Fruit fly (Drosophila melanogaster) whole organism, embryonic: ENCODE data around the gene HIP-R.
A peak's percentile ranks its signal among the peaks of the same experiment; 100 is the strongest.

Experiments used
- CG10959 ChIP-seq: fragments of 200-800 bp; sonication (Bioruptor generic); IDR thresholded peaks from 2 replicates; pipeline ENCODE4 v1.3.6; 2022; ENCODE audit warnings: missing biosample characterization, missing genetic modification characterization
- CG10979 ChIP-seq: fragments of 200-800 bp; sonication (Bioruptor generic); optimal IDR thresholded peaks from 2 replicates; lab custom pipeline; 2018; ENCODE audit warnings: missing biosample characterization, mild to moderate bottlenecking, missing genetic modification characterization, moderate library complexity
- CG13775 ChIP-seq: fragments of 200-800 bp; sonication (Bioruptor generic); optimal IDR thresholded peaks from 3 replicates; lab custom pipeline; 2017; ENCODE audit warnings: missing biosample characterization, mild to moderate bottlenecking, missing genetic modification characterization
- CG15479 ChIP-seq: fragments of 200-800 bp; sonication (Bioruptor generic); optimal IDR thresholded peaks from 3 replicates; lab custom pipeline; 2019; ENCODE audit warnings: missing biosample characterization, mild to moderate bottlenecking, missing genetic modification characterization, moderate library complexity
- CG2199 ChIP-seq: fragments of 200-800 bp; sonication (Bioruptor generic); IDR thresholded peaks from 3 replicates; pipeline ENCODE4 v1.3.6; 2022; ENCODE audit warnings: missing biosample characterization, missing genetic modification characterization
- CG31224 ChIP-seq: fragments of 200-800 bp; sonication (Bioruptor generic); IDR thresholded peaks from 2 replicates; pipeline ENCODE4 v1.3.6; 2022; ENCODE audit warnings: missing biosample characterization, missing genetic modification characterization
- CG3163 ChIP-seq: fragments of 200-800 bp; sonication (Bioruptor generic); optimal IDR thresholded peaks from 3 replicates; lab custom pipeline; 2016; ENCODE audit warnings: missing biosample characterization, missing genetic modification characterization
- CG3407 ChIP-seq: fragments of 200-800 bp; sonication (Bioruptor generic); optimal IDR thresholded peaks from 2 replicates; lab custom pipeline; 2018; ENCODE audit warnings: missing biosample characterization, mild to moderate bottlenecking, missing genetic modification characterization
- CG4360 ChIP-seq: fragments of 200-800 bp; sonication (Bioruptor generic); IDR thresholded peaks from 2 replicates; pipeline ENCODE4 v1.3.6; 2022; ENCODE audit warnings: missing biosample characterization, missing genetic modification characterization
- CG4617 ChIP-seq: fragments of 200-800 bp; sonication (Bioruptor generic); optimal IDR thresholded peaks from 3 replicates; lab custom pipeline; 2016; ENCODE audit warnings: missing biosample characterization, missing genetic modification characterization, borderline replicate concordance
- CG5180 ChIP-seq: fragments of 200-800 bp; sonication (Bioruptor generic); optimal IDR thresholded peaks from 3 replicates; lab custom pipeline; 2017; ENCODE audit warnings: missing biosample characterization, missing genetic modification characterization, mild to moderate bottlenecking, moderate library complexity, missing genetic modification reagents
- CG6175 ChIP-seq: fragments of 200-800 bp; sonication (Bioruptor generic); IDR thresholded peaks from 3 replicates; pipeline ENCODE4 v1.3.6; 2022; ENCODE audit warnings: missing biosample characterization, missing genetic modification characterization
- Dbx ChIP-seq: fragments of 200-800 bp; sonication (Bioruptor generic); IDR thresholded peaks from 3 replicates; pipeline ENCODE4 v1.3.6; 2022; ENCODE audit warnings: missing biosample characterization, missing genetic modification characterization
- Deaf1 ChIP-seq: fragments of 200-800 bp; optimal IDR thresholded peaks from 3 replicates; lab custom pipeline; 2019; ENCODE audit warnings: missing biosample characterization, mild to moderate bottlenecking, missing genetic modification characterization, moderate library complexity
- Drgx ChIP-seq: fragments of 200-800 bp; sonication (Bioruptor generic); IDR thresholded peaks from 2 replicates; pipeline ENCODE4 v1.3.6; 2022; ENCODE audit warnings: missing biosample characterization, missing genetic modification characterization
- Elba2 ChIP-seq: fragments of 200-800 bp; sonication (Bioruptor generic); optimal IDR thresholded peaks from 3 replicates; lab custom pipeline; 2016; ENCODE audit warnings: missing biosample characterization, missing genetic modification characterization
- H15 ChIP-seq: fragments of 200-800 bp; sonication (Bioruptor generic); IDR thresholded peaks from 3 replicates; pipeline ENCODE4 v1.3.6; 2022; ENCODE audit warnings: missing biosample characterization, missing genetic modification characterization
- Hmr ChIP-seq: fragments of 200-800 bp; sonication (Bioruptor generic); optimal IDR thresholded peaks from 3 replicates; lab custom pipeline; 2017; ENCODE audit warnings: mild to moderate bottlenecking, missing biosample characterization, missing genetic modification reagents, missing genetic modification characterization
- Hr3 ChIP-seq: fragments of 200-800 bp; sonication (Bioruptor generic); optimal IDR thresholded peaks from 3 replicates; lab custom pipeline; 2016; ENCODE audit warnings: missing biosample characterization, missing genetic modification characterization
- Hr78 ChIP-seq, 2 experiments: fragments of 200-800 bp in 1 of 2; fragments of >200 bp in 1 of 2; sonication (Bioruptor generic) in 1 of 2; optimal IDR thresholded peaks; 2 replicates each; lab custom pipeline; 2017 to 2019; ENCODE audit warnings: missing biosample characterization in 2 of 2, missing genetic modification characterization in 2 of 2, mild to moderate bottlenecking in 1 of 2, moderate library complexity in 1 of 2
- Usf ChIP-seq: fragments of 200-800 bp; sonication (Bioruptor generic); optimal IDR thresholded peaks from 2 replicates; lab custom pipeline; 2017; ENCODE audit warnings: missing genotype, missing biosample characterization, missing genetic modification characterization
- ab ChIP-seq: fragments of 200-800 bp; sonication (Bioruptor generic); optimal IDR thresholded peaks from 2 replicates; lab custom pipeline; 2016; ENCODE audit warnings: missing biosample characterization, missing genetic modification characterization
- abd-A ChIP-seq: fragments of 200-800 bp; sonication (Bioruptor generic); optimal IDR thresholded peaks from 3 replicates; lab custom pipeline; 2019; ENCODE audit warnings: missing biosample characterization, mild to moderate bottlenecking, missing genetic modification characterization, moderate library complexity
- bsh ChIP-seq, 2 experiments: fragments of 200-800 bp; sonication (Bioruptor generic); optimal IDR thresholded peaks; 2 replicates each; lab custom pipeline; 2017 to 2018; ENCODE audit warnings: mild to moderate bottlenecking in 2 of 2, missing biosample characterization in 2 of 2, missing genetic modification characterization in 2 of 2, moderate library complexity in 1 of 2
- cg ChIP-seq: fragments of 200-800 bp; sonication (Bioruptor generic); optimal IDR thresholded peaks from 3 replicates; lab custom pipeline; 2019; ENCODE audit warnings: missing biosample characterization, mild to moderate bottlenecking, missing genetic modification characterization, moderate library complexity
- chinmo ChIP-seq: fragments of 200-800 bp; sonication (Bioruptor generic); IDR thresholded peaks from 4 replicates; pipeline ENCODE4 v1.3.6; 2022; ENCODE audit warnings: missing biosample characterization, missing genetic modification characterization; ENCODE audit not compliant: partially characterized antibody
- corto ChIP-seq: fragments of 200-800 bp; sonication (Bioruptor generic); optimal IDR thresholded peaks from 2 replicates; lab custom pipeline; 2016; ENCODE audit warnings: missing biosample characterization, mild to moderate bottlenecking, missing genetic modification characterization, moderate library complexity
- cwo ChIP-seq: fragments of 200-800 bp; sonication (Bioruptor generic); optimal IDR thresholded peaks from 3 replicates; lab custom pipeline; 2017; ENCODE audit warnings: missing biosample characterization, missing genetic modification characterization, mild to moderate bottlenecking, moderate library complexity, missing genetic modification reagents
- fd64A ChIP-seq: fragments of 200-800 bp; sonication (Bioruptor generic); optimal IDR thresholded peaks from 3 replicates; lab custom pipeline; 2018; ENCODE audit warnings: missing biosample characterization, mild to moderate bottlenecking, missing genetic modification characterization
- gcm2 ChIP-seq: fragments of 200-800 bp; sonication (Bioruptor generic); optimal IDR thresholded peaks from 2 replicates; lab custom pipeline; 2016; ENCODE audit warnings: missing biosample characterization, missing genetic modification characterization
- gsb-n ChIP-seq: fragments of 200-800 bp; sonication (Bioruptor generic); optimal IDR thresholded peaks from 3 replicates; lab custom pipeline; 2018; ENCODE audit warnings: missing biosample characterization, mild to moderate bottlenecking, missing genetic modification characterization
- kni ChIP-seq: fragments of 200-800 bp; sonication (Bioruptor generic); optimal IDR thresholded peaks from 3 replicates; lab custom pipeline; 2017; ENCODE audit warnings: mild to moderate bottlenecking, missing biosample characterization, missing genetic modification reagents, missing genetic modification characterization
- lab ChIP-seq: fragments of 200-800 bp; sonication (Bioruptor generic); optimal IDR thresholded peaks from 3 replicates; lab custom pipeline; 2017; ENCODE audit warnings: missing biosample characterization, missing genetic modification characterization, mild to moderate bottlenecking, moderate library complexity, missing genetic modification reagents
- lbe ChIP-seq: fragments of 200-800 bp; sonication (Bioruptor generic); optimal IDR thresholded peaks from 2 replicates; lab custom pipeline; 2016; ENCODE audit warnings: missing biosample characterization, mild to moderate bottlenecking, missing genetic modification characterization
- lola ChIP-seq, 3 experiments: fragments of >200 bp in 2 of 3; fragments of 200-800 bp in 1 of 3; sonication (Bioruptor generic) in 1 of 3; optimal IDR thresholded peaks; 2 replicates each; lab custom pipeline; 2017 to 2019; ENCODE audit warnings: missing biosample characterization in 3 of 3, missing genetic modification characterization in 3 of 3, mild to moderate bottlenecking in 1 of 3, moderate library complexity in 1 of 3
- mirr ChIP-seq: fragments of 200-800 bp; sonication (Bioruptor generic); optimal IDR thresholded peaks from 3 replicates; lab custom pipeline; 2018; ENCODE audit warnings: missing biosample characterization, mild to moderate bottlenecking, missing genetic modification characterization
- nerfin-1 ChIP-seq: fragments of 200-800 bp; sonication (Bioruptor generic); optimal IDR thresholded peaks from 3 replicates; lab custom pipeline; 2019; ENCODE audit warnings: missing biosample characterization, mild to moderate bottlenecking, missing genetic modification characterization, moderate library complexity
- nom ChIP-seq: fragments of 200-800 bp; sonication (Bioruptor generic); optimal IDR thresholded peaks from 2 replicates; lab custom pipeline; 2017; ENCODE audit warnings: missing biosample characterization, missing genetic modification characterization, mild to moderate bottlenecking, moderate library complexity, missing genetic modification reagents
- rib ChIP-seq: fragments of 200-800 bp; sonication (Bioruptor generic); IDR thresholded peaks from 2 replicates; pipeline ENCODE4 v1.3.6; 2022; ENCODE audit warnings: missing biosample characterization, missing genetic modification characterization
- sd ChIP-seq: fragments of 200-800 bp; sonication (Bioruptor generic); optimal IDR thresholded peaks from 3 replicates; lab custom pipeline; 2018; ENCODE audit warnings: missing biosample characterization, mild to moderate bottlenecking, missing genetic modification characterization, moderate library complexity
- sna ChIP-seq: fragments of 200-800 bp; sonication (Bioruptor generic); IDR thresholded peaks from 2 replicates; pipeline ENCODE4 v1.3.6; 2022; ENCODE audit warnings: missing biosample characterization, missing genetic modification characterization; ENCODE audit not compliant: partially characterized antibody
- sug ChIP-seq: fragments of 200-800 bp; optimal IDR thresholded peaks from 2 replicates; lab custom pipeline; 2019; ENCODE audit warnings: missing biosample characterization, mild to moderate bottlenecking, missing genetic modification characterization, moderate library complexity
- ttk ChIP-seq: fragments of 200-800 bp; sonication (Bioruptor generic); IDR thresholded peaks from 2 replicates; pipeline ENCODE4 v2.1.2; 2022; ENCODE audit warnings: missing biosample characterization, missing genetic modification characterization
- twi ChIP-seq: fragments of 200-800 bp; optimal IDR thresholded peaks from 2 replicates; lab custom pipeline; 2019; ENCODE audit warnings: missing biosample characterization, mild to moderate bottlenecking, missing genetic modification characterization, moderate library complexity
- zen2 ChIP-seq: fragments of 200-800 bp; sonication (Bioruptor generic); IDR thresholded peaks from 3 replicates; pipeline ENCODE4 v1.3.6; 2022; ENCODE audit warnings: missing biosample characterization, missing genetic modification characterization; ENCODE audit not compliant: partially characterized antibody
- zf30C ChIP-seq: fragments of 200-800 bp; sonication (Bioruptor generic); optimal IDR thresholded peaks from 3 replicates; lab custom pipeline; 2018; ENCODE audit warnings: missing biosample characterization, mild to moderate bottlenecking, missing genetic modification characterization

Gene HIP-R

dm6 chrX:3778135-3778951 lies 11.4 kb upstream of the HIP-R start (continued):
- TF ChIP-seq twi, result peak; percentile 73
- TF ChIP-seq CG4360 (GFP tag; lab: Robert Waterston, UW), result peak; percentile 96
- TF ChIP-seq gcm2 (GFP tag; lab: Kevin White, UChicago), result no peak
- TF ChIP-seq ab, result no peak
- TF ChIP-seq gsb-n (tag; lab: Kevin White, UChicago), result peak; percentile 55
- no peak for TF ChIP-seq CG13775 (GFP tag; lab: Kevin White, UChicago)
- 0 out of 2 replicates have a peak, but pooled peaks have one; percentile 19 for TF ChIP-seq CG31224 (GFP tag; lab: Robert Waterston, UW)
- peak in 1 of 2 experiments; percentile 94 for TF ChIP-seq Hr78 (GFP tag; optimal IDR thresholded peaks at IDR 0.05; lab: Kevin White, UChicago)
- peak; percentile 39 for TF ChIP-seq corto (GFP tag; lab: Kevin White, UChicago)
- peak; percentile 62 for TF ChIP-seq lbe (GFP tag; lab: Kevin White, UChicago)
- peak; percentile 10; the same call in 1 of the 3 replicates for TF ChIP-seq Dbx (GFP tag; lab: Robert Waterston, UW)
- TF ChIP-seq sna (GFP tag; lab: Robert Waterston, UW), result 0 out of 2 replicates have a peak, but pooled peaks have one; percentile 28
- no peak for TF ChIP-seq H15 (GFP tag; lab: Robert Waterston, UW)
- peak; percentile 98 for TF ChIP-seq nom (GFP tag; lab: Kevin White, UChicago)
- TF ChIP-seq abd-A, result peak; percentile 90
- peak; percentile 90; the same call in 1 of the 2 replicates for TF ChIP-seq rib (GFP tag; lab: Robert Waterston, UW)
- peak; percentile 21 for TF ChIP-seq zf30C (GFP tag; lab: Kevin White, UChicago)
- no peak for TF ChIP-seq Hr3
- TF ChIP-seq CG3163 (GFP tag; lab: Kevin White, UChicago), result peak; percentile 49
- TF ChIP-seq CG3407 (GFP tag; lab: Kevin White, UChicago), result no peak
- peak; percentile 98 for TF ChIP-seq CG5180
- peak; percentile 43 for TF ChIP-seq sug (tag; lab: Kevin White, UChicago)
- TF ChIP-seq bsh (GFP tag; optimal IDR thresholded peaks at IDR 0.05; lab: Kevin White, UChicago), result peak in 1 of 2 experiments; percentile 59
- peak; percentile 70 for TF ChIP-seq mirr (GFP tag; lab: Kevin White, UChicago)
- no peak for TF ChIP-seq CG6175 (GFP tag; lab: Robert Waterston, UW)
- no peak for TF ChIP-seq ttk (GFP tag; lab: Robert Waterston, UW)
- TF ChIP-seq cwo, result peak; percentile 4
- peak; percentile 91 for TF ChIP-seq CG15479 (GFP tag; lab: Kevin White, UChicago)
- TF ChIP-seq Hmr (GFP tag; lab: Kevin White, UChicago), result no peak
- TF ChIP-seq CG2199 (GFP tag; lab: Robert Waterston, UW), result peak; percentile 68; the same call in 1 of the 3 replicates
- no peak for TF ChIP-seq fd64A (GFP tag; lab: Kevin White, UChicago)
- no peak for TF ChIP-seq CG4617 (GFP tag; lab: Kevin White, UChicago)
- peak; percentile 51 for TF ChIP-seq Elba2 (GFP tag; lab: Kevin White, UChicago)
- no peak for TF ChIP-seq lab
- peak; percentile 95 for TF ChIP-seq chinmo (GFP tag; lab: Robert Waterston, UW)
- TF ChIP-seq CG10959 (GFP tag; lab: Robert Waterston, UW), result no peak
- TF ChIP-seq CG10979, result no peak
- peak; percentile 60 for TF ChIP-seq nerfin-1 (tag; lab: Kevin White, UChicago)
- TF ChIP-seq Usf (GFP tag; lab: Kevin White, UChicago), result no peak
- peak; percentile 57 for TF ChIP-seq kni
- TF ChIP-seq sd (tag; lab: Kevin White, UChicago), result peak; percentile 44
- TF ChIP-seq lola (GFP tag; optimal IDR thresholded peaks at IDR 0.05; lab: Kevin White, UChicago), result no peak
- peak; percentile 70 for TF ChIP-seq cg (GFP tag; lab: Kevin White, UChicago)
- TF ChIP-seq Deaf1 (tag; lab: Kevin White, UChicago), result peak; percentile 99
- TF ChIP-seq Drgx (GFP tag; lab: Robert Waterston, UW), result peak; percentile 67
- TF ChIP-seq zen2, result peak; percentile 41; the same call in 1 of the 3 replicates
